Fruit fly (Drosophila melanogaster): Measurements from ENCODE around the gene Tbh.

DNA sequence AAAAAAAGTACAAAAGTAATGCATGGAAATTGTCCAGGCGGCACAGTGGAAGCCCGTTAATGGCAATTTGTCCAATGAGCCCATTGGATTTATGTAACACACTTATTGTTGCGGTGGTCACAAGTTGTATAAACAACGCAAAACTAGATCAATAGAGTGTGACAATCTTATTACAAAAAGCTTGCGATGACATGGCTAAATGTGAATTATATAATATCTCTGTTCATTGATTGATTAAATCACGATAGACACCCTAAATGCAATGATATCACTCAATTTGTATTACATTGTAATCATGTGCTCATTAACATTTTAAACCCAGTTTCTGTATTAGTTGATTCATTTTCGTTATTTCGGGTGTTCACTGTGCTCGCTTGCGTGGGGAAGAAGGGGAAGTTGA is 17.5 kb upstream of the Tbh start:
- TF ChIP-seq Pif1B (GFP tag; optimal IDR thresholded peaks at IDR 0.05), result peak; percentile 13
- TF ChIP-seq CG4496 (GFP tag; IDR thresholded peaks at IDR 0.05), result peak; percentile 32; the same call in 2 of the 3 replicates
- TF ChIP-seq EcR (GFP tag; optimal IDR thresholded peaks at IDR 0.05), result no peak
- no peak for TF ChIP-seq fd96Ca (GFP tag; IDR thresholded peaks at IDR 0.05)
- no peak for TF ChIP-seq Ets98B (GFP tag; IDR thresholded peaks at IDR 0.05)
- no peak for TF ChIP-seq CG10348 (GFP tag; IDR thresholded peaks at IDR 0.05)
- TF ChIP-seq rn (GFP tag; IDR thresholded peaks at IDR 0.05), result no peak
- peak; percentile 16 for TF ChIP-seq Snoo (tag; optimal IDR thresholded peaks at IDR 0.05)
- TF ChIP-seq Pif1A (GFP tag; optimal IDR thresholded peaks at IDR 0.05), result peak; percentile 51
- TF ChIP-seq CG32121 (GFP tag; IDR thresholded peaks at IDR 0.05), result 0 out of 2 replicates have a peak, but pooled peaks have one; percentile 22
- no peak for TF ChIP-seq CG13204 (GFP tag; optimal IDR thresholded peaks at IDR 0.05)

All from whole organism, pupa.